Fruit fly (Drosophila melanogaster): ENCODE measurements around the gene CG17681.

CG17681 gene

DNA sequence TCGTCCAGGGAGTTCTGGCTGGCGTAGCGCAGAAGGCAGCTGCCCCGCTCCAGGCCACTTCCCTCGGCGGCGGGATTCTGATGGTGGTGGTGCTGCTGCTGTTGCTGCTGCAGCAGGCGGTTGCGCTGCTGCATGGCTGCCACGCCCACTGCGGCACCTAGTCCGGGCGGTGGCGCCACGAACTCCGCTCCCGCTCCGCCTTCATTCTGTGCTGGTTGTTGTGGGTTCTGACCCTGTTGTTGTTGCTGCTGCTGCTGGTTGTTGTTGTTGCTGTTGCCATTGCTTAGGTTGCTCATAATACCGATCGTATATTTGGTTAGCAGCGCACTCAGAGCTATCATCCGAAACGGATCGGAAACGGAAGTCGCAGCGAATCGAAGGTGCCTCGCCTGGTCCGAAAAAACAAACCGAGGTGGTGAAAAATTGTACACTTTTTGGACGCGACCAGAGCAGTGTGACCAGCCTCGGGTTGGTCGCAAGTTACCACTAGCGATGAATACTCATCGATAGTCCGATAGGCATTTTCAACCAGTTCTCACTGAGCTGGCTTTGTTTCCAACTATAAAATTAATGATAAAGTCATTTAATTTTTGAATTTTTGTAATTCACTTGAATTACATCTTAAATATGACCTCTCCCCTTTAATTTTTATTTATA is 15.2 kb upstream of the CG17681 start, which contains the start of gene kel (continued):
- TF ChIP-seq hkb (optimal IDR thresholded peaks at IDR 0.05) (no peak), hkb (GFP tag; IDR thresholded peaks at IDR 0.05) (peak; percentile 66), CG9727 (GFP tag; optimal IDR thresholded peaks at IDR 0.05) (peak; percentile 61), CG14710 (tag; optimal IDR thresholded peaks at IDR 0.05) (peak; percentile 70), CG10147 (GFP tag; optimal IDR thresholded peaks at IDR 0.05) (peak; percentile 8), dati (GFP tag; IDR thresholded peaks at IDR 0.05) (peak; percentile 60; the same call in 1 of the 2 replicates), BtbVII (GFP tag; optimal IDR thresholded peaks at IDR 0.05) (peak; percentile 51), HHEX (GFP tag; optimal IDR thresholded peaks at IDR 0.05) (peak; percentile 59), lov (optimal IDR thresholded peaks at IDR 0.05) (no peak), lov (GFP tag; IDR thresholded peaks at IDR 0.05) (peak; percentile 50; the same call in 1 of the 3 replicates), CG17829 (tag; optimal IDR thresholded peaks at IDR 0.05) (peak; percentile 61), Hsf (GFP tag; optimal IDR thresholded peaks at IDR 0.05) (peak; percentile 47), amos (GFP tag; IDR thresholded peaks at IDR 0.05; ENCODE audit: partially characterized antibody) (peak; percentile 68), Ravus (GFP tag; IDR thresholded peaks at IDR 0.05) (no peak), mirr (GFP tag; optimal IDR thresholded peaks at IDR 0.05) (peak; percentile 71), rib (GFP tag; IDR thresholded peaks at IDR 0.05) (peak; percentile 29; the same call in 1 of the 2 replicates), CG15514 (GFP tag; optimal IDR thresholded peaks at IDR 0.05) (peak; percentile 90), fu2 (GFP tag; optimal IDR thresholded peaks at IDR 0.05) (no peak), sens-2 (GFP tag; IDR thresholded peaks at IDR 0.05) (no peak), CG15479 (GFP tag; optimal IDR thresholded peaks at IDR 0.05) (peak; percentile 31), CG11504 (tag; optimal IDR thresholded peaks at IDR 0.05) (peak; percentile 70), CG7556 (GFP tag; optimal IDR thresholded peaks at IDR 0.05) (peak; percentile 10), NC2β (GFP tag; optimal IDR thresholded peaks at IDR 0.05) (peak; percentile 46), Hand (GFP tag; optimal IDR thresholded peaks at IDR 0.05) (peak; percentile 71), sob (GFP tag; IDR thresholded peaks at IDR 0.05) (peak; percentile 59), CG43689 (GFP tag; IDR thresholded peaks at IDR 0.05) (no peak), CG12659 (GFP tag; optimal IDR thresholded peaks at IDR 0.05) (peak; percentile 80), zfh2 (GFP tag; optimal IDR thresholded peaks at IDR 0.05) (peak; percentile 33), CG11456 (GFP tag; IDR thresholded peaks at IDR 0.05) (peak; percentile 65; the same call in 2 of the 3 replicates), CG10209 (GFP tag; optimal IDR thresholded peaks at IDR 0.05) (peak; percentile 18), CG33213 (GFP tag; optimal IDR thresholded peaks at IDR 0.05) (peak; percentile 61), Ets97D (GFP tag; optimal IDR thresholded peaks at IDR 0.05) (peak; percentile 93), Dek (tag; optimal IDR thresholded peaks at IDR 0.05) (peak; percentile 42), Hmr (GFP tag; optimal IDR thresholded peaks at IDR 0.05) (peak; percentile 82), CG6854 (GFP tag; optimal IDR thresholded peaks at IDR 0.05) (peak; percentile 50), klu (GFP tag; IDR thresholded peaks at IDR 0.05) (no peak), Bteb2 (GFP tag; optimal IDR thresholded peaks at IDR 0.05) (no peak), CG9876 (GFP tag; optimal IDR thresholded peaks at IDR 0.05) (no peak), CG4404 (GFP tag; IDR thresholded peaks at IDR 0.05) (no peak), CG2712 (tag; optimal IDR thresholded peaks at IDR 0.05) (peak; percentile 57), twi (tag; optimal IDR thresholded peaks at IDR 0.05) (no peak), CG4617 (GFP tag; optimal IDR thresholded peaks at IDR 0.05; ENCODE audit: borderline replicate concordance) (peak; percentile 79), CG13123 (GFP tag; optimal IDR thresholded peaks at IDR 0.05) (peak; percentile 11), Hr3 (GFP tag; optimal IDR thresholded peaks at IDR 0.05) (peak; percentile 9), odd (GFP tag; optimal IDR thresholded peaks at IDR 0.05) (peak; percentile 68), Hr39 (optimal IDR thresholded peaks at IDR 0.05) (no peak), CG30431 (GFP tag; optimal IDR thresholded peaks at IDR 0.05) (no peak), CG16863 (GFP tag; optimal IDR thresholded peaks at IDR 0.05) (peak; percentile 5), Abd-B (GFP tag; optimal IDR thresholded peaks at IDR 0.05) (no peak), CG3847 (GFP tag; IDR thresholded peaks at IDR 0.05) (peak; percentile 40), bigmax (GFP tag; optimal IDR thresholded peaks at IDR 0.05) (peak; percentile 35)

Data from whole organism, embryonic.